Fruit fly (Drosophila melanogaster) whole organism, larva: ENCODE results near the gene CG43993.

Experiments
- noc ChIP-seq: fragments of 200-800 bp; sonication (Bioruptor generic); optimal IDR thresholded peaks from 3 replicates; lab custom pipeline; 2019; ENCODE audit warnings: missing biosample characterization, mild to moderate bottlenecking, missing genetic modification characterization, moderate library complexity

The CG43993 gene

DNA sequence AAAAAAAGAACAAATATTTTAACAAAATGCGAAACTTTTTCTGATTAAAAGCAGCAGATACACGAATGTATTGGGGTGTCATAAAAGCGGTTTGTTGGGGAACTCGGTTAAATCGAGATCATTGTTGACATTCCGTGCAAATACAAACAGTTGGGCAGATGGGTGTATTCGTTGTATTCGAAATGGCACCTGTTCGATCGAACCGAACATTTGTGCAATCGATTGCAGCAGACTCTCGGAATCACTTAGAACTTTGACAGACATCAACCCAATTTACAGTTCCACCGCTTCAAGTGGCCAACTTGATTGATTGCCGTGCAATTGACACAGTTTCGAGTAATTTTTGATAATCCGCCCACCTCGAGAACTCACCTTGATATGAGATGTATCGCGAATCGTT is 48.1 kb downstream of the CG43993 start:
- TF ChIP-seq noc (tag; lab: Kevin White, UChicago) = no peak

DNA sequence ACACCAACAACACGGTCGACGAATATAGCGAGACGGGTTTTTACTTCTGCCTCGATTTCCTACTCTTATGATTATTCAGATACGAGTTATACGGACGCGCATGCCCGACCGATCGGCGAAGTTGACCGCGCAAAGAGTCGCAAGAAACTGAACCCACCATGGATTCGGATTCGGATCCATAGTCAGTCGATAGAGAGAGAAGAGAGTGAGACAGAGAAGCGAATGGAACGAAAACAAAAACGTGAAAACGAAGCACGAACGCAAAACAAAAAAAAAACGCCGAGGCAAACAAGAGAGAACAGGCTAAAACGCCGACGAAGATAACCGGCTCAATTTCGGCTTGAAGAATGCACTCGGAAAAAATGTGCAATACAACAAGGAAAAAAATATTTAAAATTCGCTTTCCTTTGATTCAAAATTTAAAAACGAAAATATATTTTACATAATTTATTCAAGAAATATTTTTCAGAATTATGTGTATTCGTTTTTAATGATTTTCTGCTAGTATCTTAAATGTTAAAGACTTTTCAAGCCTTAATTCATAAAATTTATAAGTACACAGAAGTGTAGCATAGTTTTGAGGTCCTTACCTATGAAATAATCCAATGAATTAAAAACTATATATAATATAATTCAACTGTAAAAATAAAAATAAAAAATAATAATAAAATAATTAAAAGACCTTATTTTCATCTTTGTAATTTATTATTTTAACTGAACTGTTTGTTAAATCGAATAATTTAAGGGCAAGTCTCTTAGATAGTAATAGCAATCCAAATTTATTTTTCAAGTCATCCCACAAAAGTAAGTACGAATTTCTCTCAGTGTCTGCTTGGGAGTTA is 49.5 kb downstream of the CG43993 start, which contains the start of gene Sema5c:
Gene Sema5c, minus strand, starts transcription at position 152 of the 842 bp plus-strand sequence.
- peak; percentile 58 for TF ChIP-seq noc (tag; lab: Kevin White, UChicago)

DNA sequence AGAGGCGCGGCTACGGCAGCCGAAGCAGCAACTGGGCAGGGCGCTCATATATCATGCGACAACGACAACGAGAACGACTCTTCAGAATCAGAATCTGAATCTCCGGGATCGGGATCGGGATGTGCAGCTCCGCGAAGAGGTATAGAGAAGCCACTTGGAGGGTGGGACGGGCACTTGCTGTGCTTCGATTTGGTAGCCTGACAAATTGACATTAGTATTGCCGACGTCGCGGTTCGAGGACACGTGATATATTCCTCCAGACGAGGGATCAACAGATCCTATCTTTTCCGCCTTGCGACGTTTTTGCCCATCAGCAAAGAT is 50.1 kb downstream of the CG43993 start:
- no peak for TF ChIP-seq noc (tag; lab: Kevin White, UChicago)
